Fruit fly (Drosophila melanogaster) whole organism, pupa: ENCODE data around the gene Gorab.

ENCODE experiments used
- CG14655 ChIP-seq: fragments of 200-800 bp; sonication (Bioruptor generic); optimal IDR thresholded peaks from 3 replicates; lab custom pipeline; 2017; ENCODE audit warnings: mild to moderate bottlenecking, missing biosample characterization, missing genetic modification reagents, missing genetic modification characterization
- CG34367 ChIP-seq: fragments of 200-800 bp; sonication (Bioruptor generic); optimal IDR thresholded peaks from 2 replicates; lab custom pipeline; 2018; ENCODE audit warnings: missing biosample characterization, mild to moderate bottlenecking, missing genetic modification characterization
- CG8159 ChIP-seq: fragments of 200-800 bp; sonication (Bioruptor generic); optimal IDR thresholded peaks from 3 replicates; lab custom pipeline; 2018; ENCODE audit warnings: missing biosample characterization, mild to moderate bottlenecking, missing genetic modification characterization, moderate library complexity
- Pif1A ChIP-seq: fragments of 200-800 bp; sonication (Bioruptor generic); optimal IDR thresholded peaks from 3 replicates; lab custom pipeline; 2016; ENCODE audit warnings: missing biosample characterization, missing genetic modification characterization
- Snoo ChIP-seq: fragments of 200-800 bp; sonication (Bioruptor generic); optimal IDR thresholded peaks from 3 replicates; lab custom pipeline; 2017; ENCODE audit warnings: missing biosample characterization, mild to moderate bottlenecking, missing genetic modification characterization, inconsistent platforms

DNA sequence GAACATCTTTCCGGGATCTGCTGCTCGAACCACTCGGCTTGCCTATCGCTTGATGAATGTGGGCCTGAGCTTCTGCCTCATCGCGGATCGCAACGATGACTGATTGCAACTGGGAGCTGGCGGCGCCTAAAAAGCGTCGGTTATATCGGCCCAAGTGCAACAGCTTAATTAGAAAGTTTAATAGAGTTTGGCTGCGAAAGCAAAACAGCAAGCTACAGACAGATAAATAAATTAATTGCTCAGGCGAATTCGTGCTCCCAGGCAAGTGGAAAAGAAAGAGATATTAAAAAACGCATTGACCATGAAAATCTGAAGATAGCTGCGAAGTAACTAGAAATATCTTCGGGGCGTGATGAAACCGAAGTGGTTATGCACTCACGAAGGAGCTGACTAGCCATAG lies 46.0 kb downstream of the Gorab start, which contains the start of gene CG13728:
- TF ChIP-seq Snoo, result no peak
- TF ChIP-seq Pif1A (GFP tag; lab: Kevin White, UChicago), result no peak
- TF ChIP-seq CG8159, result no peak
- TF ChIP-seq CG34367, result no peak
- TF ChIP-seq CG14655 (GFP tag; lab: Kevin White, UChicago), result no peak
